Worm (Caenorhabditis elegans): Measurements from ENCODE around the gene rilp-1.

Gene rilp-1

DNA sequence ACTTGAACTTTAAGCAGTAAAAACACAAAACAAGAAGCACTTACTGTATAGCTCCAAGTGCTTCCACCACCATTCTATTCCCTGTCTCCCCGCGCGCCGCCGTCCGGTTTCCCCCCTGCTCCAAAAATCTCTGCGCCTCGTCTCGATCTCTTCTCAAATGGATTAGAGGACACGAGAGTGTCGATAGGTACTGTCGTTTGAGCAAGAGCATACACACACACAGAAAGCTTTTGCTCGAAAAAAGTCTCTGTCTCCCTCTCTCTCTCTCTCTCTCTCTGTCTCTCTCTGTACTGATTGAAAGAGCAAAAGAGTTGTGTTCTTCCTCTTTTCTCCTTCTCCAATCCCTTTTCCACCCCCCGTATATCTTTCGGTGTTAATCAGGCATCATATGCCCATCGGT lies 30.3 kb upstream of the rilp-1 start:
- TF ChIP-seq fkh-10 (GFP tag; optimal IDR thresholded peaks at IDR 0.05) (no peak), nhr-76 (tag; optimal IDR thresholded peaks at IDR 0.05) (no peak), elt-2 (tag; optimal IDR thresholded peaks at IDR 0.05) (no peak), aha-1 (tag; optimal IDR thresholded peaks at IDR 0.05) (no peak), nhr-19 (GFP tag; conservative IDR thresholded peaks at IDR 0.05) (no peak), fkh-8 (tag; optimal IDR thresholded peaks at IDR 0.05) (no peak), xbp-1 (tag; optimal IDR thresholded peaks at IDR 0.05) (no peak), lin-15B (tag; optimal IDR thresholded peaks at IDR 0.05) (no peak), lin-39 (tag; optimal IDR thresholded peaks at IDR 0.05) (no peak), tlp-1 (tag; optimal IDR thresholded peaks at IDR 0.05) (no peak), unc-62 (GFP tag; optimal IDR thresholded peaks at IDR 0.05) (no peak), skn-1 (tag; optimal IDR thresholded peaks at IDR 0.05) (no peak), mab-9 (GFP tag; IDR thresholded peaks at IDR 0.05) (no peak), nhr-237 (tag; optimal IDR thresholded peaks at IDR 0.05) (no peak), dpl-1 (GFP tag; optimal IDR thresholded peaks at IDR 0.05) (no peak), ztf-4 (tag; optimal IDR thresholded peaks at IDR 0.05) (no peak), zag-1 (tag; optimal IDR thresholded peaks at IDR 0.05) (no peak), sox-4 (tag; optimal IDR thresholded peaks at IDR 0.05) (no peak)

DNA sequence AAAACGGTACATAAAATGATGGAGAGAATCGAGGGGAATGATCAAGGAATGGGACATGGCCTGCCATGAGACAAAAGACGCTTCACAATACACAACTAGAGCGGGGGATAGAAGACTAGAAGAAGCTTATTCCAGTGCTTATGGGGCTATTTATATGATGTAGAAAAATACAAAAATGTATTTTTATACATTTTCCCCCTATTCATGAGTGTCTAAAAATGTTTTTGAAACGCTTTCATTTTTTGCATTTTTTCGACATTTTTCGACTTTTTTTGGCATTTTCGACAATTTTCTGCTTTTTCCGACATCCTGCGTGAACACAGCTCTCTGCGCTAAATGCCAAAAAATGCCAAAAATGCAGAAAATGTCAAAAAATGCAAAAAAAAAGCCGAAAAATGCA lies 23.6 kb upstream of the rilp-1 start:
- TF ChIP-seq mep-1 (tag; optimal IDR thresholded peaks at IDR 0.05): no peak
- TF ChIP-seq swsn-7 (tag; optimal IDR thresholded peaks at IDR 0.05): no peak
- TF ChIP-seq tlp-1 (tag; optimal IDR thresholded peaks at IDR 0.05): no peak
- no peak for TF ChIP-seq lin-13 (GFP tag; optimal IDR thresholded peaks at IDR 0.05)
- no peak for TF ChIP-seq zip-4 (GFP tag; optimal IDR thresholded peaks at IDR 0.05)
- no peak for TF ChIP-seq nhr-19 (GFP tag; conservative IDR thresholded peaks at IDR 0.05)
- TF ChIP-seq zag-1 (tag; optimal IDR thresholded peaks at IDR 0.05): no peak
- TF ChIP-seq lin-14 (GFP tag; optimal IDR thresholded peaks at IDR 0.05): no peak
- no peak for TF ChIP-seq nhr-11 (tag; optimal IDR thresholded peaks at IDR 0.05)
- TF ChIP-seq irx-1 (tag; optimal IDR thresholded peaks at IDR 0.05): no peak
- TF ChIP-seq tbx-2 (tag; optimal IDR thresholded peaks at IDR 0.05): no peak
- TF ChIP-seq skn-1 (tag; optimal IDR thresholded peaks at IDR 0.05): no peak

DNA sequence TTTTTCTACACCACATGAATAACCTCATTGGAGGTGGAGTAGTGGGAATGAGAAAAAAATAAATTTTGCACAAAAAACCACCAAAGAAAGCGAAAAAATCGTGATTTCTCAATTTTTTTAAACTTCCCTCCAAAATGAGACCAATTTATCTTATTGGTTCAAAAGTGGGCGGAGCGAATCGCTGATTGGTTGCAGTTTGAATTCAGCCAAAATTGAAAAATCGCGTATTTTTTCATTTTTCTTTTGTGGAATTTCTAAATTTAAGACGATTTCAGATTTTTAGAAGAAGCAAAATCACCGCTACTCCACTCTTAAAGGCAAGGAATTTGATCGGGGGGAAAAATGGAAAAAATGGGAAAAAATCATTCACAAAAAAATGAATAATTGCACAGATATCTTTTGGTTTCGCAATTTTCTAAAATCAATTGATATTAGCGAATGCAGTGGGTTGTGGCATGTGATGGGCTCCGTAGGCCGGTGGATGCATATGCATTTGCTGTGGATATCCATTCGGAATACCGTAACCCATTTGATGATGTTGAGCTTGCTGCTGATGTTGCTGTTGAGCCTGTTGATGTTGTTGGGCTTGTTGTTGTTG lies 23.0 kb upstream of the rilp-1 start:
- TF ChIP-seq C16A3.4 (tag; optimal IDR thresholded peaks at IDR 0.05) (no peak), pax-3 (tag; optimal IDR thresholded peaks at IDR 0.05) (no peak), nhr-12 (tag; optimal IDR thresholded peaks at IDR 0.05) (no peak), nhr-47 (tag; optimal IDR thresholded peaks at IDR 0.05) (no peak), efl-1 (optimal IDR thresholded peaks at IDR 0.05) (no peak), efl-1 (GFP tag; optimal IDR thresholded peaks at IDR 0.05 in 1 of 2) (peak in 1 of 2 experiments; percentile 24), swsn-7 (tag; optimal IDR thresholded peaks at IDR 0.05) (no peak), dpl-1 (GFP tag; optimal IDR thresholded peaks at IDR 0.05) (peak in 1 of 3 experiments; percentile 4), aha-1 (tag; optimal IDR thresholded peaks at IDR 0.05) (no peak), tbx-2 (tag; optimal IDR thresholded peaks at IDR 0.05) (no peak), alr-1 (tag; optimal IDR thresholded peaks at IDR 0.05; ENCODE audit: borderline replicate concordance) (no peak), nhr-84 (tag; optimal IDR thresholded peaks at IDR 0.05) (no peak), ztf-4 (tag; optimal IDR thresholded peaks at IDR 0.05) (no peak), elt-2 (tag; optimal IDR thresholded peaks at IDR 0.05) (no peak)

DNA sequence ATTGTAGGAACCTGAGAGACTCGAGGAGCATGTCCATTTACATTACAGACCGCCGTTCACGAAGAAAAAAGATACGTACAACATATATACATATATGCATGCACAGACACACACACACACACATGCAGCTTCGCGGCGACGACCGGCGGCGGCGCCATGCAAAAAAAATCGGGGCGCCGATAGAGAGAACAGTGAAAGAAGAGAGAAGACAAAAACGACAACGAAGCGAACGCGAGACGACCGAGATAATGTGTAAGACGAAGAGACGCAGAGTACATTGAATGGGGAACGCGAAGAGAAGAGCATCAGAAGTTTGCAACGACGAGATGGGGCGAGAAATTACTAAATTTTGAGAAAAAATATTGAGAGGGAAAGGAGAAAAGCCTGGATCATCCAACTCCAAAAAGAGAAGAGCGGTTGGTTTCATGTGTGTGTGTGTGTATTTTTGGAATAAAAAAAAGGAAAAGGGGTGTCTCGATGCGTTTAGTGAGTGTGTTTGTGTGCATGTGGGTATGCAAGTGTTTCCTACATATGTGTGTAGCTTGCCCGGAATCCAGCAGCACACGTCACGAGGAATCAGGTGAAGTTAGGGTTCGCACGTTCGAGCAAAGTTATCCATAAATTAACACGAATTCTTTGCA lies 16.2 kb upstream of the rilp-1 start:
- TF ChIP-seq blmp-1 (tag; optimal IDR thresholded peaks at IDR 0.05) (peak; percentile 43), dpl-1 (GFP tag; optimal IDR thresholded peaks at IDR 0.05) (no peak), lin-14 (GFP tag; optimal IDR thresholded peaks at IDR 0.05) (peak; percentile 77)

All from whole organism, L1 larva.